Worm (Caenorhabditis elegans): Measurements from ENCODE around the gene K02D10.8.

- TF ChIP-seq ceh-83 (GFP tag; optimal IDR thresholded peaks at IDR 0.05) (no peak), elt-3 (tag; optimal IDR thresholded peaks at IDR 0.05) (no peak), snpc-4 (tag; optimal IDR thresholded peaks at IDR 0.05) (no peak), ham-2 (GFP tag; optimal IDR thresholded peaks at IDR 0.05) (no peak), pha-4 (tag; optimal IDR thresholded peaks at IDR 0.05) (no peak), sptf-1 (tag; optimal IDR thresholded peaks at IDR 0.05) (no peak), elt-1 (tag; optimal IDR thresholded peaks at IDR 0.05; ENCODE audit: borderline replicate concordance, insufficient read depth) (no peak), lin-13 (tag; optimal IDR thresholded peaks at IDR 0.05) (no peak)
Measured at ce11 chrIII:8761040-8761654, 25.0 kb upstream of the K02D10.8 start, which contains the start of gene aak-1.
